Worm (Caenorhabditis elegans): ENCODE results near the gene T26H5.4.

- TF ChIP-seq elt-2 (tag; optimal IDR thresholded peaks at IDR 0.05) (peak; percentile 22), unc-30 (tag; optimal IDR thresholded peaks at IDR 0.05) (no peak), ama-1 (optimal IDR thresholded peaks at IDR 0.05) (no peak), unc-62 (GFP tag; optimal IDR thresholded peaks at IDR 0.05) (no peak), jun-1 (tag; optimal IDR thresholded peaks at IDR 0.05) (no peak), aly-2 (tag; optimal IDR thresholded peaks at IDR 0.05) (no peak), lin-13 (GFP tag; optimal IDR thresholded peaks at IDR 0.05) (no peak), snpc-4 (tag; optimal IDR thresholded peaks at IDR 0.05) (no peak), sptf-1 (tag; optimal IDR thresholded peaks at IDR 0.05) (no peak), nhr-12 (tag; optimal IDR thresholded peaks at IDR 0.05) (no peak)
These were observed 30.1 kb upstream of the T26H5.4 start, which contains the start of gene C06B8.2 for ce11 chrV:15478597-15478996.
